Worm (Caenorhabditis elegans) whole organism, young adult: ENCODE results near the gene nspc-12.

Source experiments
- B0019.2 ChIP-seq: fragments of 200-800 bp; sonication (Bioruptor generic); conservative IDR thresholded peaks from 2 replicates; pipeline ENCODE4 v1.3.6; 2022; ENCODE audit warnings: missing genetic modification reagents, missing genetic modification characterization, missing compliant biosample characterization
- B0336.3 ChIP-seq: fragments of 200-800 bp; sonication (Bioruptor generic); IDR thresholded peaks from 2 replicates; pipeline ENCODE4 v1.3.6; 2022; ENCODE audit warnings: missing genetic modification characterization, missing compliant biosample characterization
- C17E4.6 ChIP-seq: fragments of 200-800 bp; sonication (Bioruptor generic); IDR thresholded peaks from 2 replicates; pipeline ENCODE4 v1.3.6; 2022; ENCODE audit warnings: missing genetic modification reagents, missing genetic modification characterization, missing compliant biosample characterization
- F10E7.11 ChIP-seq: sonication (generic microtip); optimal IDR thresholded peaks from 2 replicates; lab custom pipeline; 2017; ENCODE audit warnings: mild to moderate bottlenecking, missing genetic modification characterization, moderate library complexity, missing compliant biosample characterization
- F55B11.4 ChIP-seq: sonication (generic microtip); optimal IDR thresholded peaks from 2 replicates; lab custom pipeline; 2016; ENCODE audit warnings: missing compliant biosample characterization, missing genetic modification characterization, borderline replicate concordance; ENCODE audit not compliant: insufficient read depth
- F57C9.4 ChIP-seq: sonication (generic microtip); optimal IDR thresholded peaks from 2 replicates; lab custom pipeline; 2017; ENCODE audit warnings: mild to moderate bottlenecking, missing genetic modification characterization, missing compliant biosample characterization
- K12H6.12 ChIP-seq: fragments of 200-800 bp; sonication (Bioruptor generic); optimal IDR thresholded peaks from 2 replicates; lab custom pipeline; 2018; ENCODE audit warnings: mild to moderate bottlenecking, missing genetic modification characterization, missing compliant biosample characterization
- T07F8.4 ChIP-seq: sonication (generic microtip); optimal IDR thresholded peaks from 2 replicates; lab custom pipeline; 2016; ENCODE audit warnings: mild to moderate bottlenecking, missing genetic modification characterization, moderate library complexity, missing compliant biosample characterization
- Y53F4B.3 ChIP-seq: fragments of 200-800 bp; sonication (Bioruptor generic); IDR thresholded peaks from 2 replicates; pipeline ENCODE4 v1.3.6; 2022; ENCODE audit warnings: missing genetic modification reagents, missing genetic modification characterization, missing compliant biosample characterization
- Y56A3A.18 ChIP-seq: fragments of 200-800 bp; sonication (Bioruptor generic); IDR thresholded peaks from 2 replicates; pipeline ENCODE4 v1.3.6; 2022; ENCODE audit warnings: missing genetic modification reagents, missing genetic modification characterization, missing compliant biosample characterization
- Y67H2A.10 ChIP-seq: fragments of 200-800 bp; sonication (Bioruptor generic); conservative IDR thresholded peaks from 2 replicates; pipeline ENCODE4 v1.3.6; 2022; ENCODE audit warnings: missing genetic modification reagents, missing genetic modification characterization, missing compliant biosample characterization
- Y95B8A.8 ChIP-seq: fragments of 200-800 bp; sonication (Bioruptor generic); IDR thresholded peaks from 2 replicates; pipeline ENCODE4 v1.3.6; 2022; ENCODE audit warnings: missing genetic modification reagents, missing genetic modification characterization, missing compliant biosample characterization
- ZK185.1 ChIP-seq: sonication (generic microtip); optimal IDR thresholded peaks from 2 replicates; lab custom pipeline; 2016; ENCODE audit warnings: mild to moderate bottlenecking, missing genetic modification characterization, missing compliant biosample characterization; ENCODE audit not compliant: poor library complexity, severe bottlenecking
- aptf-3 ChIP-seq: fragments of 200-800 bp; sonication (Bioruptor generic); IDR thresholded peaks from 2 replicates; pipeline ENCODE4 v1.3.6; 2022; ENCODE audit warnings: missing genetic modification characterization, missing compliant biosample characterization
- atf-7 ChIP-seq: sonication (generic microtip); optimal IDR thresholded peaks from 2 replicates; lab custom pipeline; 2017; ENCODE audit warnings: mild to moderate bottlenecking, missing genetic modification characterization, missing compliant biosample characterization
- attf-5 ChIP-seq: fragments of 200-800 bp; sonication (Bioruptor generic); optimal IDR thresholded peaks from 2 replicates; lab custom pipeline; 2018; ENCODE audit warnings: mild to moderate bottlenecking, missing genetic modification characterization, missing compliant biosample characterization
- attf-6 ChIP-seq: fragments of 200-800 bp; sonication (Bioruptor generic); IDR thresholded peaks from 2 replicates; pipeline ENCODE4 v1.3.6; 2022; ENCODE audit warnings: missing genetic modification reagents, missing genetic modification characterization, missing compliant biosample characterization
- bed-2 ChIP-seq: fragments of 200-800 bp; sonication (Bioruptor generic); IDR thresholded peaks from 2 replicates; pipeline ENCODE4 v1.3.6; 2022; ENCODE audit warnings: missing genetic modification reagents, missing genetic modification characterization, missing compliant biosample characterization
- ceh-100 ChIP-seq: fragments of 200-800 bp; sonication (Bioruptor generic); IDR thresholded peaks from 2 replicates; pipeline ENCODE4 v1.3.6; 2022; ENCODE audit warnings: missing genetic modification reagents, missing genetic modification characterization, missing compliant biosample characterization
- die-1 ChIP-seq: sonication (generic microtip); optimal IDR thresholded peaks from 2 replicates; lab custom pipeline; 2016; ENCODE audit warnings: missing genotype, mild to moderate bottlenecking, missing genetic modification characterization, missing compliant biosample characterization
- dox-1 ChIP-seq: fragments of 200-800 bp; sonication (Bioruptor generic); IDR thresholded peaks from 2 replicates; pipeline ENCODE4 v1.3.6; 2022; ENCODE audit warnings: missing genetic modification reagents, missing genetic modification characterization, missing compliant biosample characterization
- dpff-1 ChIP-seq: sonication (generic microtip); optimal IDR thresholded peaks from 2 replicates; lab custom pipeline; 2017; ENCODE audit warnings: mild to moderate bottlenecking, missing genetic modification characterization, missing compliant biosample characterization
- efl-1 ChIP-seq: fragments of 150-350 bp; optimal IDR thresholded peaks from 2 replicates; lab custom pipeline; 2014; ENCODE audit warnings: missing biosample characterization, missing genetic modification reagents, missing genetic modification characterization
- egl-44 ChIP-seq: fragments of 200-800 bp; sonication (Bioruptor generic); IDR thresholded peaks from 2 replicates; pipeline ENCODE4 v1.3.6; 2022; ENCODE audit warnings: missing genetic modification reagents, missing genetic modification characterization, missing compliant biosample characterization
- gei-17 ChIP-seq: fragments of 200-800 bp; sonication (Bioruptor generic); optimal IDR thresholded peaks from 2 replicates; lab custom pipeline; 2018; ENCODE audit warnings: mild to moderate bottlenecking, missing genetic modification characterization, missing compliant biosample characterization
- hlh-12 ChIP-seq: sonication (generic microtip); optimal IDR thresholded peaks from 2 replicates; lab custom pipeline; 2016; ENCODE audit warnings: missing genetic modification characterization, missing compliant biosample characterization
- hlh-26 ChIP-seq: fragments of 200-800 bp; sonication (Bioruptor generic); conservative IDR thresholded peaks from 2 replicates; pipeline ENCODE4 v1.3.6; 2022; ENCODE audit warnings: missing genetic modification reagents, missing genetic modification characterization, missing compliant biosample characterization
- hmg-1.2 ChIP-seq: fragments of 200-800 bp; sonication (Bioruptor generic); IDR thresholded peaks from 2 replicates; pipeline ENCODE4 v1.3.6; 2022; ENCODE audit warnings: missing genetic modification reagents, missing genetic modification characterization, missing compliant biosample characterization
- hrde-1 ChIP-seq: sonication (generic microtip); optimal IDR thresholded peaks from 2 replicates; lab custom pipeline; 2016; ENCODE audit warnings: missing genetic modification characterization, mild to moderate bottlenecking, missing compliant biosample characterization, moderate library complexity, missing genotype, missing genetic modification reagents, borderline replicate concordance
- hsf-1 ChIP-seq: fragments of 200-800 bp; sonication (Bioruptor generic); IDR thresholded peaks from 2 replicates; pipeline ENCODE4 v1.3.6; 2022; ENCODE audit warnings: missing genetic modification reagents, missing genetic modification characterization, missing compliant biosample characterization
- let-526 ChIP-seq: fragments of 200-800 bp; sonication (Bioruptor generic); IDR thresholded peaks from 2 replicates; pipeline ENCODE4 v1.3.6; 2022; ENCODE audit warnings: missing genetic modification reagents, missing genetic modification characterization, missing compliant biosample characterization
- lin-35 ChIP-seq, 3 experiments: fragments of 150-350 bp in 2 of 3; sonication (generic microtip) in 1 of 3; optimal IDR thresholded peaks; 2 replicates each; lab custom pipeline; 2014 to 2018; ENCODE audit warnings: missing biosample characterization in 3 of 3, missing genetic modification characterization in 3 of 3, missing genetic modification reagents in 3 of 3
- lin-40 ChIP-seq: sonication (generic microtip); optimal IDR thresholded peaks from 2 replicates; lab custom pipeline; 2016; ENCODE audit warnings: missing genetic modification characterization, mild to moderate bottlenecking, missing compliant biosample characterization, missing genotype, missing genetic modification reagents
- lin-54 ChIP-seq: fragments of 200-800 bp; sonication (Bioruptor generic); optimal IDR thresholded peaks from 2 replicates; lab custom pipeline; 2018; ENCODE audit warnings: mild to moderate bottlenecking, missing genetic modification characterization, missing compliant biosample characterization
- lsy-27 ChIP-seq: sonication (generic microtip); optimal IDR thresholded peaks from 2 replicates; lab custom pipeline; 2017; ENCODE audit warnings: missing genetic modification characterization, mild to moderate bottlenecking, missing compliant biosample characterization, antibody characterized with exemption, missing genotype, borderline replicate concordance; ENCODE audit not compliant: insufficient read depth
- madf-8 ChIP-seq: fragments of 200-800 bp; sonication (Bioruptor generic); conservative IDR thresholded peaks from 2 replicates; pipeline ENCODE4 v1.3.6; 2022; ENCODE audit warnings: missing genetic modification reagents, missing genetic modification characterization, missing compliant biosample characterization
- mes-4 ChIP-seq: sonication (generic microtip); optimal IDR thresholded peaks from 2 replicates; lab custom pipeline; 2016; ENCODE audit warnings: missing genotype, missing genetic modification characterization, missing compliant biosample characterization
- nfya-2 ChIP-seq: fragments of 200-800 bp; sonication (Bioruptor generic); IDR thresholded peaks from 2 replicates; pipeline ENCODE4 v1.3.6; 2022; ENCODE audit warnings: missing genetic modification reagents, missing genetic modification characterization, missing compliant biosample characterization
- nfyb-1 ChIP-seq: fragments of 200-800 bp; sonication (Bioruptor generic); IDR thresholded peaks from 2 replicates; pipeline ENCODE4 v1.3.6; 2022; ENCODE audit warnings: missing genetic modification reagents, missing genetic modification characterization, missing compliant biosample characterization
- nhr-27 ChIP-seq: fragments of 200-800 bp; sonication (Bioruptor generic); optimal IDR thresholded peaks from 2 replicates; lab custom pipeline; 2018; ENCODE audit warnings: mild to moderate bottlenecking, missing genetic modification characterization, moderate library complexity, missing compliant biosample characterization
- repo-1 ChIP-seq: sonication (generic microtip); optimal IDR thresholded peaks from 2 replicates; lab custom pipeline; 2017; ENCODE audit warnings: mild to moderate bottlenecking, missing genetic modification characterization, missing compliant biosample characterization
- sdz-38 ChIP-seq: sonication (generic microtip); optimal IDR thresholded peaks from 2 replicates; lab custom pipeline; 2016; ENCODE audit warnings: missing genotype, missing genetic modification characterization, missing compliant biosample characterization
- snpc-1.1 ChIP-seq: sonication (generic microtip); optimal IDR thresholded peaks from 2 replicates; lab custom pipeline; 2017; ENCODE audit warnings: missing genetic modification characterization, mild to moderate bottlenecking, missing compliant biosample characterization, antibody characterized with exemption, moderate library complexity, missing genotype, missing genetic modification reagents; ENCODE audit not compliant: insufficient read depth
- snpc-1.3 ChIP-seq: sonication (generic microtip); optimal IDR thresholded peaks from 2 replicates; lab custom pipeline; 2017; ENCODE audit warnings: missing genetic modification characterization, mild to moderate bottlenecking, missing compliant biosample characterization, antibody characterized with exemption, moderate library complexity, missing genotype, missing genetic modification reagents; ENCODE audit not compliant: insufficient read depth
- sptf-2 ChIP-seq: fragments of 200-800 bp; sonication (Bioruptor generic); optimal IDR thresholded peaks from 2 replicates; lab custom pipeline; 2018; ENCODE audit warnings: mild to moderate bottlenecking, missing genetic modification characterization, missing compliant biosample characterization
- zfh-2 ChIP-seq: fragments of 200-800 bp; sonication (Bioruptor generic); conservative IDR thresholded peaks from 2 replicates; pipeline ENCODE4 v1.3.6; 2022; ENCODE audit warnings: missing genetic modification reagents, missing genetic modification characterization, missing compliant biosample characterization
- ztf-25 ChIP-seq: fragments of 200-800 bp; sonication (Bioruptor generic); IDR thresholded peaks from 2 replicates; pipeline ENCODE4 v1.3.6; 2022; ENCODE audit warnings: missing genetic modification reagents, missing genetic modification characterization, missing compliant biosample characterization

The nspc-12 gene

DNA sequence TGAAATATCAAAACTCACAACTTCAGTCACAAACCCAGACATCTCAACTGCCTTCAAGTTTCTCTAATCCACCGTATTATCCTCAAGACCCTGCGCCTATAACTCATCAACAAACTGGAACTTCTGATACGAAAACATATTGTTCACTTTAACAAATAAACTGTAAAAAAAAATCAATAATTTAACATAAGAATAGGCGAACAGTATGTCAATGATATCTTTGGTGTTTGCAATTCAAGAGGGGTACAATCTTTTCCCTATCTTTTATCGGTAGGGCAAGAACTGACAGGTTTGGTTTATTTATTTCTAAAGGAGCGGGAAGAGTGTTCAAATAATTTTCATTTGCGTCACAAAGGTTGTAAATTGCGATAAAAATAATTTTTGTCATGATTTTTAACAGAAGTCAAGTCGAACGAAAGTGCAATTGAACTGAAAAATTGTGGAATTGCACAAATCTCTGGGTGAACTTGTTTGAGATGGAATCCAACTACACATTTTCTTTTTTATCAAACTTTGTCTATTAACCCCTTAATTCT is 6.5 kb upstream of the nspc-12 start (continued):
- no peak for TF ChIP-seq mes-4 (tag; lab: Kevin White, UChicago)
- TF ChIP-seq nhr-27 (tag; lab: Kevin White, UChicago) = peak; percentile 80
- peak; percentile 99 for TF ChIP-seq repo-1 (tag; lab: Kevin White, UChicago)
- peak; percentile 81 for TF ChIP-seq let-526 (GFP tag; lab: Robert Waterston, UW)
- TF ChIP-seq sptf-2 = peak; percentile 38
- TF ChIP-seq egl-44 (GFP tag; lab: Robert Waterston, UW) = peak; percentile 87
- peak; percentile 85 for TF ChIP-seq T07F8.4 (tag; lab: Kevin White, UChicago)
- peak; percentile 99 for TF ChIP-seq ZK185.1 (tag; lab: Kevin White, UChicago)
- TF ChIP-seq dox-1 = peak; percentile 96
- no peak for TF ChIP-seq Y95B8A.8 (GFP tag; lab: Robert Waterston, UW)
- TF ChIP-seq snpc-1.3 (tag; lab: Kevin White, UChicago) = no peak
- peak; percentile 53 for TF ChIP-seq snpc-1.1 (tag; lab: Kevin White, UChicago)
- no peak for TF ChIP-seq sdz-38 (tag; lab: Kevin White, UChicago)
- no peak for TF ChIP-seq nfya-2 (GFP tag; lab: Robert Waterston, UW)
- no peak for TF ChIP-seq zfh-2 (GFP tag; lab: Robert Waterston, UW)
- no peak for TF ChIP-seq B0019.2 (GFP tag; lab: Robert Waterston, UW)
- TF ChIP-seq die-1 (tag; lab: Kevin White, UChicago) = peak; percentile 66
- no peak for TF ChIP-seq ztf-25
- TF ChIP-seq F55B11.4 (tag; lab: Kevin White, UChicago) = no peak
- peak; percentile 95 for TF ChIP-seq nfyb-1
- no peak for TF ChIP-seq lsy-27 (tag; lab: Kevin White, UChicago)
- peak; percentile 98 for TF ChIP-seq Y56A3A.18 (GFP tag; lab: Robert Waterston, UW)
- TF ChIP-seq atf-7 = peak; percentile 98
- no peak for TF ChIP-seq hlh-12 (tag; lab: Kevin White, UChicago)
- TF ChIP-seq lin-40 = peak; percentile 100
- peak; percentile 86 for TF ChIP-seq dpff-1 (tag; lab: Kevin White, UChicago)
- TF ChIP-seq hlh-26 (GFP tag; lab: Robert Waterston, UW) = no peak
- TF ChIP-seq C17E4.6 = peak; percentile 77
- TF ChIP-seq F57C9.4 = peak; percentile 71
- TF ChIP-seq K12H6.12 (tag; lab: Kevin White, UChicago) = peak; percentile 96
- peak; percentile 88 for TF ChIP-seq lin-54 (GFP tag; lab: Kevin White, UChicago)
- no peak for TF ChIP-seq Y53F4B.3
- TF ChIP-seq madf-8 (GFP tag; lab: Robert Waterston, UW) = no peak
- peak; percentile 81 for TF ChIP-seq hmg-1.2 (GFP tag; lab: Robert Waterston, UW)
- no peak for TF ChIP-seq Y67H2A.10 (GFP tag; lab: Robert Waterston, UW)

DNA sequence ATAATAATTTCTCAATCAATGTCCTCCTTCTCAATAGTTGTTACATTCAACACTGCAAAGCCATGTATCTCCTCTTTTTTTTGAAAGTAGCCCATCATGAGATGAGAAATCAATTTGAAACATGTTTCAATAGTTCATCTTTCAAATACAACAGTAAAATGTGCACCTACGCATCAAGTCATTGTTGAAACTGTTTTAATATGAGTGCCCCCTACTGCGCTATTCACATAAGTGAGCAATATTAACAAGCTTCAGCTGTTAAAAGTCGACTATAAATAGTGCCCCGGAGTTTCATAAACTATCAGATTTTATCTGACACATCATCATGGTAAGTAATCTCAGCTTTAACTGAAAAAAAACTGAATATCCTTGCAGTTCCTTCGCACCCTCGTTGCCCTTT is 4.0 kb upstream of the nspc-12 start, which contains the start of the genes nspc-15 and F19H6.6:
TSS of gene nspc-15 (plus strand) at position 301 of the 400 bp plus-strand sequence.
TSS of gene F19H6.6 (plus strand) at position 384 of the 400 bp plus-strand sequence.
- no peak for TF ChIP-seq efl-1
- TF ChIP-seq C17E4.6 = no peak
- TF ChIP-seq dox-1 = no peak
- TF ChIP-seq aptf-3 = no peak
- TF ChIP-seq hsf-1 (GFP tag; lab: Robert Waterston, UW) = no peak
- TF ChIP-seq ztf-25 = no peak
- TF ChIP-seq hlh-26 (GFP tag; lab: Robert Waterston, UW) = no peak
- TF ChIP-seq B0336.3 (GFP tag; lab: Robert Waterston, UW) = no peak
- TF ChIP-seq gei-17 (GFP tag; lab: Kevin White, UChicago) = no peak
- no peak for TF ChIP-seq ceh-100 (GFP tag; lab: Robert Waterston, UW)
- no peak for TF ChIP-seq attf-6 (GFP tag; lab: Robert Waterston, UW)
- TF ChIP-seq egl-44 (GFP tag; lab: Robert Waterston, UW) = no peak
- no peak for TF ChIP-seq hrde-1 (tag; lab: Kevin White, UChicago)
- no peak for TF ChIP-seq bed-2 (GFP tag; lab: Robert Waterston, UW)
- no peak for TF ChIP-seq attf-5
- no peak for TF ChIP-seq lin-35 (GFP tag; optimal IDR thresholded peaks at IDR 0.05; lab: Kevin White, UChicago)
- TF ChIP-seq lsy-27 (tag; lab: Kevin White, UChicago) = no peak
- TF ChIP-seq F10E7.11 (tag; lab: Kevin White, UChicago) = no peak
